Worm (Caenorhabditis elegans) whole organism, L4 larva: Measurements from ENCODE around the gene npr-43.

ENCODE experiments used
- duxl-1 ChIP-seq: sonication (generic microtip); optimal IDR thresholded peaks from 2 replicates; lab custom pipeline; 2016; ENCODE audit warnings: mild to moderate bottlenecking, missing genetic modification characterization, moderate library complexity, missing compliant biosample characterization; ENCODE audit not compliant: poor library complexity
- egl-27 ChIP-seq: sonication (generic microtip); optimal IDR thresholded peaks from 3 replicates; lab custom pipeline; 2017; ENCODE audit warnings: missing biosample characterization, missing genetic modification reagents, missing genetic modification characterization
- egl-43 ChIP-seq: fragments of 200-800 bp; sonication (Bioruptor generic); IDR thresholded peaks from 2 replicates; pipeline ENCODE4 v1.3.6; 2022; ENCODE audit warnings: missing genetic modification reagents, missing genetic modification characterization, missing compliant biosample characterization
- nhr-237 ChIP-seq: sonication (generic microtip); optimal IDR thresholded peaks from 2 replicates; lab custom pipeline; 2017; ENCODE audit warnings: missing biosample characterization, missing genetic modification characterization
- tra-1 ChIP-seq: fragments of 200-800 bp; sonication (Bioruptor generic); IDR thresholded peaks from 2 replicates; pipeline ENCODE4 v1.3.6; 2022; ENCODE audit warnings: missing genetic modification reagents, missing genetic modification characterization, missing compliant biosample characterization

ce11 chrV:14361973-14362372, 16.9 kb downstream of the npr-43 start:
- TF ChIP-seq duxl-1 (tag; lab: Kevin White, UChicago) (no peak), nhr-237 (tag; lab: Kevin White, UChicago) (no peak), egl-43 (GFP tag; lab: Robert Waterston, UW) (0 out of 2 replicates have a peak, but pooled peaks have one; percentile 12), tra-1 (GFP tag; lab: Robert Waterston, UW) (no peak), egl-27 (tag; lab: Kevin White, UChicago) (no peak)
